4 fruit fly cellular contexts compared by ENCODE assay signal in genomic region chr3L:14301609-14302008, dm6.
TF ChIP-seq lines count a peak whose summit lies in the region.

No protein-coding gene starts in this region.

- no peak for TF ChIP-seq CTCF in whole organism, embryonic (GFP tag; optimal IDR thresholded peaks at IDR 0.05; lab: Kevin White, UChicago)

TF ChIP-seq in whole organism, embryonic, 481 proteins besides CTCF, POLR2A, EP300 and RAD21:
- no peak for TF ChIP-seq Usf (GFP tag; optimal IDR thresholded peaks at IDR 0.05; lab: Kevin White, UChicago)
- no peak for TF ChIP-seq Dip3 (GFP tag; optimal IDR thresholded peaks at IDR 0.05; lab: Kevin White, UChicago)
- TF ChIP-seq nom (GFP tag; optimal IDR thresholded peaks at IDR 0.05; lab: Kevin White, UChicago): peak; percentile 3
- no peak for TF ChIP-seq dmrt11E (tag; optimal IDR thresholded peaks at IDR 0.05; lab: Kevin White, UChicago)
- no peak for TF ChIP-seq corto (GFP tag; optimal IDR thresholded peaks at IDR 0.05; lab: Kevin White, UChicago)
- TF ChIP-seq stwl (tag; optimal IDR thresholded peaks at IDR 0.05; lab: Kevin White, UChicago): no peak

TF ChIP-seq in whole organism, prepupa, 60 proteins besides CTCF, POLR2A, EP300 and RAD21:
- TF ChIP-seq CG6808 (GFP tag; optimal IDR thresholded peaks at IDR 0.05; lab: Kevin White, UChicago): peak; percentile 27
- TF ChIP-seq Eip75B (GFP tag; optimal IDR thresholded peaks at IDR 0.05; lab: Kevin White, UChicago): peak; percentile 6
- peak; percentile 2 to 11 for TF ChIP-seq ss (GFP tag; optimal IDR thresholded peaks at IDR 0.05; lab: Kevin White, UChicago)
- TF ChIP-seq CG16779 (tag; optimal IDR thresholded peaks at IDR 0.05; lab: Kevin White, UChicago): no peak
- peak; percentile 38 for TF ChIP-seq dsx (GFP tag; optimal IDR thresholded peaks at IDR 0.05; lab: Kevin White, UChicago; ENCODE audit: poor library complexity, severe bottlenecking)
- peak; percentile 25 for TF ChIP-seq CG3032 (tag; optimal IDR thresholded peaks at IDR 0.05; lab: Kevin White, UChicago)
- TF ChIP-seq acj6 (GFP tag; optimal IDR thresholded peaks at IDR 0.05; lab: Kevin White, UChicago): no peak
- TF ChIP-seq Eip78C (GFP tag; lab: Kevin White, UChicago): peak; percentile 78
- TF ChIP-seq esn (GFP tag; optimal IDR thresholded peaks at IDR 0.05; lab: Kevin White, UChicago): peak; percentile 22
- TF ChIP-seq OdsH (GFP tag; optimal IDR thresholded peaks at IDR 0.05; lab: Kevin White, UChicago): no peak
- peak; percentile 22 for TF ChIP-seq svp (GFP tag; lab: Kevin White, UChicago)
- no peak for TF ChIP-seq CG8319 (GFP tag; optimal IDR thresholded peaks at IDR 0.05; lab: Kevin White, UChicago)
- TF ChIP-seq achi (GFP tag; optimal IDR thresholded peaks at IDR 0.05; lab: Kevin White, UChicago): no peak
- TF ChIP-seq Sox15 (GFP tag; optimal IDR thresholded peaks at IDR 0.05; lab: Kevin White, UChicago): no peak
- TF ChIP-seq pdm3 (GFP tag; optimal IDR thresholded peaks at IDR 0.05; lab: Kevin White, UChicago): no peak
- TF ChIP-seq CG10631 (GFP tag; optimal IDR thresholded peaks at IDR 0.05; lab: Kevin White, UChicago): peak; percentile 4
- no peak for TF ChIP-seq Ets21C (GFP tag; optimal IDR thresholded peaks at IDR 0.05; lab: Kevin White, UChicago)
- TF ChIP-seq Ets96B (tag; optimal IDR thresholded peaks at IDR 0.05; lab: Kevin White, UChicago): peak; percentile 10
- TF ChIP-seq CG10669 (GFP tag; optimal IDR thresholded peaks at IDR 0.05; lab: Kevin White, UChicago): peak; percentile 25

TF ChIP-seq in whole organism, pupa, 21 proteins besides CTCF, POLR2A, EP300 and RAD21:
- TF ChIP-seq CG15710 (tag; optimal IDR thresholded peaks at IDR 0.05; lab: Kevin White, UChicago): peak; percentile 32
- no peak for TF ChIP-seq EcR (GFP tag; optimal IDR thresholded peaks at IDR 0.05; lab: Kevin White, UChicago)
- TF ChIP-seq CG8159 (tag; optimal IDR thresholded peaks at IDR 0.05; lab: Kevin White, UChicago): peak; percentile 54
- TF ChIP-seq CG9948 (tag; optimal IDR thresholded peaks at IDR 0.05; lab: Kevin White, UChicago): peak; percentile 35
- TF ChIP-seq CG17806 (tag; optimal IDR thresholded peaks at IDR 0.05; lab: Kevin White, UChicago): peak; percentile 24
- TF ChIP-seq Pif1A (GFP tag; optimal IDR thresholded peaks at IDR 0.05; lab: Kevin White, UChicago): no peak

TF ChIP-seq in whole organism, wandering third instar larva, 38 proteins besides CTCF, POLR2A, EP300 and RAD21:
- TF ChIP-seq sv (GFP tag; optimal IDR thresholded peaks at IDR 0.05; lab: Kevin White, UChicago) (no peak), HLH106 (tag; optimal IDR thresholded peaks at IDR 0.05; lab: Kevin White, UChicago) (no peak), foxo (GFP tag; optimal IDR thresholded peaks at IDR 0.05; lab: Kevin White, UChicago) (peak in 1 of 2 experiments; percentile 4), h (GFP tag; optimal IDR thresholded peaks at IDR 0.05; lab: Kevin White, UChicago) (peak; percentile 19), CrebA (GFP tag; optimal IDR thresholded peaks at IDR 0.05; lab: Kevin White, UChicago; ENCODE audit: borderline replicate concordance) (no peak), tai (GFP tag; optimal IDR thresholded peaks at IDR 0.05; lab: Kevin White, UChicago) (no peak), Mio (GFP tag; optimal IDR thresholded peaks at IDR 0.05; lab: Kevin White, UChicago) (no peak), ey (GFP tag; optimal IDR thresholded peaks at IDR 0.05; lab: Kevin White, UChicago) (no peak), rgr (GFP tag; optimal IDR thresholded peaks at IDR 0.05; lab: Kevin White, UChicago) (no peak), Dif (GFP tag; optimal IDR thresholded peaks at IDR 0.05; lab: Kevin White, UChicago; ENCODE audit: partially characterized antibody) (no peak), fru (GFP tag; optimal IDR thresholded peaks at IDR 0.05; lab: Kevin White, UChicago) (peak; percentile 24), Sp1 (GFP tag; optimal IDR thresholded peaks at IDR 0.05; lab: Kevin White, UChicago) (no peak)
